Fruit fly (Drosophila melanogaster): ENCODE data around the gene CG31465.

Gene CG31465

DNA sequence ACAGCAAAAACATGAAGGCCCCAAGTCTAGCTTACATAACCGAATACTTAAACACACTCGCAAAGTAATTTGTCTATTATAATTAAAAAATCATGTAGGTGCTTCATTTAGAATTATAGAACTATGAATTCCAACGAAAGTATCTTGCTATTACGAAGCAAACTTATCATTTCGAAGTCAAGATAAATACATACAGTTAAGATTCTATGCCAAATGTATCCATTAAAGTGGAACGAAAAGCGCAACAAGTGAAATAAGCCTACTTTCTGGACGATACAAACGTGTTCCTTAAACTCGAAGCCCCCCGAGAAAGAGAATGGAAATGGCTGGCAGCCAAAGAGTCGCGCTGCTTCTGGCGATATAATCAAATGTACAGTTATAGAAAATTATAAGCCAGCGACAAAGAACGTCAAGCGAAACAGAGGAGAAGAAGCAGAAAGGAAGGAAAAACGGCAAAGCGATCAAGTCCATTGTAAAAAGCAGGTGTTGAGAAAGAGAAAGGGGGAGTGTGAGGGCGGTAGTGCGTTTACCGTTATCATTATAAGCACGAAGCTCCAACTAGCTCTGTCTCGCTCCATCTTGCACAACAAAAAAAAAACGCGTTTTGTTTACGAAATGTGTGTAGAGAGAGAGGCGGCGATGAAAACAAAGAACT is 27.9 kb upstream of the CG31465 start (continued):
- TF ChIP-seq Usf (GFP tag; optimal IDR thresholded peaks at IDR 0.05) (no peak), CG34224 (GFP tag; IDR thresholded peaks at IDR 0.05; ENCODE audit: partially characterized antibody) (no peak), zen (tag; optimal IDR thresholded peaks at IDR 0.05) (no peak), CG12769 (tag; optimal IDR thresholded peaks at IDR 0.05) (no peak), Deaf1 (tag; optimal IDR thresholded peaks at IDR 0.05) (peak; percentile 10), pita (GFP tag; optimal IDR thresholded peaks at IDR 0.05) (no peak), nmo (GFP tag; optimal IDR thresholded peaks at IDR 0.05) (peak; percentile 15), dysf (GFP tag; IDR thresholded peaks at IDR 0.05) (peak; percentile 44; the same call in 2 of the 3 replicates), zen2 (GFP tag; IDR thresholded peaks at IDR 0.05; ENCODE audit: partially characterized antibody) (no peak), Pdp1 (GFP tag; optimal IDR thresholded peaks at IDR 0.05) (peak; percentile 15 to 84), CG17568 (GFP tag; optimal IDR thresholded peaks at IDR 0.05) (peak; percentile 11), CG1647 (GFP tag; optimal IDR thresholded peaks at IDR 0.05) (no peak), row (GFP tag; IDR thresholded peaks at IDR 0.05) (peak; percentile 47), CG14050 (GFP tag; IDR thresholded peaks at IDR 0.05) (no peak), amos (GFP tag; IDR thresholded peaks at IDR 0.05; ENCODE audit: partially characterized antibody) (no peak), zfh2 (GFP tag; optimal IDR thresholded peaks at IDR 0.05) (peak; percentile 53), PHDP (tag; optimal IDR thresholded peaks at IDR 0.05) (peak; percentile 42), CG3838 (GFP tag; optimal IDR thresholded peaks at IDR 0.05) (peak; percentile 17), br (optimal IDR thresholded peaks at IDR 0.05) (no peak), CG7357 (GFP tag; IDR thresholded peaks at IDR 0.05) (no peak), otp (GFP tag; IDR thresholded peaks at IDR 0.05) (0 out of 3 replicates have a peak, but pooled peaks have one; percentile 19), toy (GFP tag; IDR thresholded peaks at IDR 0.05) (no peak), sens (GFP tag) (peak; percentile 67), sens-2 (GFP tag; IDR thresholded peaks at IDR 0.05) (no peak), CG8765 (GFP tag; IDR thresholded peaks at IDR 0.05) (peak; percentile 34; the same call in 1 of the 2 replicates), pros (GFP tag; optimal IDR thresholded peaks at IDR 0.05) (no peak), CG10565 (GFP tag; optimal IDR thresholded peaks at IDR 0.05) (no peak), Meics (GFP tag; optimal IDR thresholded peaks at IDR 0.05) (peak; percentile 59), CG13624 (GFP tag; optimal IDR thresholded peaks at IDR 0.05) (peak; percentile 6), CG1233 (GFP tag; optimal IDR thresholded peaks at IDR 0.05) (no peak), chinmo (GFP tag; IDR thresholded peaks at IDR 0.05; ENCODE audit: partially characterized antibody) (peak; percentile 26; the same call in 1 of the 4 replicates), ci (GFP tag; IDR thresholded peaks at IDR 0.05) (peak; percentile 27; the same call in 1 of the 3 replicates), sc (optimal IDR thresholded peaks at IDR 0.05) (no peak), sc (GFP tag; optimal IDR thresholded peaks at IDR 0.05) (no peak), CG11247 (GFP tag; IDR thresholded peaks at IDR 0.05) (no peak), CG11504 (tag; optimal IDR thresholded peaks at IDR 0.05) (peak; percentile 57), pzg (GFP tag; optimal IDR thresholded peaks at IDR 0.05) (no peak), CG3281 (GFP tag; optimal IDR thresholded peaks at IDR 0.05) (peak; percentile 37), Hr78 (GFP tag; optimal IDR thresholded peaks at IDR 0.05) (no peak), GATAe (GFP tag; conservative IDR thresholded peaks at IDR 0.05) (no peak), CG13287 (GFP tag; IDR thresholded peaks at IDR 0.05; ENCODE audit: partially characterized antibody) (no peak), crol (GFP tag; IDR thresholded peaks at IDR 0.05) (peak; percentile 70), CG13296 (GFP tag; optimal IDR thresholded peaks at IDR 0.05) (peak; percentile 15), gem (tag; optimal IDR thresholded peaks at IDR 0.05) (peak; percentile 60), Atf6 (GFP tag; IDR thresholded peaks at IDR 0.05) (peak; percentile 59; the same call in 1 of the 2 replicates), CG2120 (GFP tag; optimal IDR thresholded peaks at IDR 0.05) (peak; percentile 69), CG32767 (GFP tag; IDR thresholded peaks at IDR 0.05) (no peak), odd (GFP tag; optimal IDR thresholded peaks at IDR 0.05) (no peak), dati (GFP tag; IDR thresholded peaks at IDR 0.05) (no peak), CG9437 (GFP tag; optimal IDR thresholded peaks at IDR 0.05) (peak; percentile 30)
